Fruit fly (Drosophila melanogaster) whole organism, embryonic: ENCODE results near the gene cac.
A peak's percentile ranks its signal among the peaks of the same experiment; 100 is the strongest.

Experiments
- Awh ChIP-seq: fragments of 200-800 bp; sonication (Bioruptor generic); IDR thresholded peaks from 2 replicates; pipeline ENCODE4, ENCODE4 v1.3.6; 2022; ENCODE audit warnings: missing biosample characterization, missing genetic modification characterization
- CG10543 ChIP-seq: fragments of 200-800 bp; sonication (Bioruptor generic); optimal IDR thresholded peaks from 3 replicates; lab custom pipeline; 2017; ENCODE audit warnings: missing biosample characterization, mild to moderate bottlenecking, missing genetic modification characterization, moderate library complexity
- CG12219 ChIP-seq: fragments of 200-800 bp; sonication (Bioruptor generic); optimal IDR thresholded peaks from 3 replicates; lab custom pipeline; 2018; ENCODE audit warnings: missing biosample characterization, mild to moderate bottlenecking, missing genetic modification characterization
- CG12299 ChIP-seq: fragments of 200-800 bp; sonication (Bioruptor generic); optimal IDR thresholded peaks from 2 replicates; lab custom pipeline; 2018; ENCODE audit warnings: missing biosample characterization, mild to moderate bottlenecking, missing genetic modification characterization
- CG14014 ChIP-seq: fragments of 200-800 bp; sonication (Bioruptor generic); IDR thresholded peaks from 2 replicates; pipeline ENCODE4 v1.3.6; 2022; ENCODE audit warnings: missing biosample characterization, missing genetic modification characterization
- CG14050 ChIP-seq: fragments of 200-800 bp; sonication (Bioruptor generic); IDR thresholded peaks from 3 replicates; pipeline ENCODE4 v1.3.6; 2022; ENCODE audit warnings: missing biosample characterization, missing genetic modification characterization
- CG15696 ChIP-seq: fragments of 200-800 bp; sonication (Bioruptor generic); optimal IDR thresholded peaks from 2 replicates; lab custom pipeline; 2019; ENCODE audit warnings: missing biosample characterization, mild to moderate bottlenecking, missing genetic modification characterization, moderate library complexity
- CG17385 ChIP-seq: fragments of 200-800 bp; sonication (Bioruptor generic); optimal IDR thresholded peaks from 3 replicates; lab custom pipeline; 2018; ENCODE audit warnings: missing biosample characterization, mild to moderate bottlenecking, missing genetic modification characterization
- CG17802 ChIP-seq: fragments of 200-800 bp; sonication (Bioruptor generic); optimal IDR thresholded peaks from 2 replicates; lab custom pipeline; 2018; ENCODE audit warnings: missing biosample characterization, mild to moderate bottlenecking, missing genetic modification characterization, moderate library complexity
- CG18262 ChIP-seq: fragments of 200-800 bp; optimal IDR thresholded peaks from 3 replicates; lab custom pipeline; 2019; ENCODE audit warnings: missing biosample characterization, mild to moderate bottlenecking, missing genetic modification characterization, moderate library complexity
- CG18619 ChIP-seq: fragments of 200-800 bp; sonication (Bioruptor generic); optimal IDR thresholded peaks from 3 replicates; lab custom pipeline; 2017; ENCODE audit warnings: missing biosample characterization, mild to moderate bottlenecking, missing genetic modification characterization
- CG18764 ChIP-seq: fragments of 200-800 bp; sonication (Bioruptor generic); optimal IDR thresholded peaks from 3 replicates; lab custom pipeline; 2016; ENCODE audit warnings: missing biosample characterization, missing genetic modification characterization
- CG2116 ChIP-seq: fragments of 200-800 bp; sonication (Bioruptor generic); optimal IDR thresholded peaks from 3 replicates; lab custom pipeline; 2018; ENCODE audit warnings: missing biosample characterization, mild to moderate bottlenecking, missing genetic modification characterization
- CG2712 ChIP-seq: fragments of 200-800 bp; optimal IDR thresholded peaks from 3 replicates; lab custom pipeline; 2019; ENCODE audit warnings: missing biosample characterization, mild to moderate bottlenecking, missing genetic modification characterization, moderate library complexity
- CG3726 ChIP-seq: fragments of 200-800 bp; sonication (Bioruptor generic); IDR thresholded peaks from 3 replicates; pipeline ENCODE4, ENCODE4 v1.3.6; 2022; ENCODE audit warnings: missing biosample characterization, missing genetic modification characterization
- CG4328 ChIP-seq: fragments of 200-800 bp; sonication (Bioruptor generic); optimal IDR thresholded peaks from 3 replicates; lab custom pipeline; 2017; ENCODE audit warnings: missing biosample characterization, missing genetic modification reagents, missing genetic modification characterization
- CG4617 ChIP-seq: fragments of 200-800 bp; sonication (Bioruptor generic); optimal IDR thresholded peaks from 3 replicates; lab custom pipeline; 2016; ENCODE audit warnings: missing biosample characterization, missing genetic modification characterization, borderline replicate concordance
- CG4820 ChIP-seq: fragments of 200-800 bp; sonication (Bioruptor generic); optimal IDR thresholded peaks from 3 replicates; lab custom pipeline; 2016; ENCODE audit warnings: missing biosample characterization, missing genetic modification characterization
- CG6683 ChIP-seq: fragments of 200-800 bp; sonication (Bioruptor generic); optimal IDR thresholded peaks from 2 replicates; lab custom pipeline; 2017; ENCODE audit warnings: missing biosample characterization, mild to moderate bottlenecking, missing genetic modification characterization, missing genetic modification reagents
- CG7745 ChIP-seq: fragments of 200-800 bp; sonication (Bioruptor generic); optimal IDR thresholded peaks from 2 replicates; lab custom pipeline; 2018; ENCODE audit warnings: missing biosample characterization, mild to moderate bottlenecking, missing genetic modification characterization, moderate library complexity
- CG8089 ChIP-seq: fragments of 200-800 bp; sonication (Bioruptor generic); optimal IDR thresholded peaks from 3 replicates; lab custom pipeline; 2016; ENCODE audit warnings: missing biosample characterization, missing genetic modification characterization
- CG8944 ChIP-seq: fragments of 200-800 bp; sonication (Bioruptor generic); optimal IDR thresholded peaks from 3 replicates; lab custom pipeline; 2016; ENCODE audit warnings: missing biosample characterization, missing genetic modification characterization
- Dll ChIP-seq: fragments of 200-800 bp; sonication (Bioruptor generic); IDR thresholded peaks from 4 replicates; pipeline ENCODE4 v1.3.6; 2022; ENCODE audit warnings: missing biosample characterization, missing genetic modification characterization; ENCODE audit not compliant: partially characterized antibody
- Doc2 ChIP-seq: fragments of 200-800 bp; sonication (Bioruptor generic); IDR thresholded peaks from 2 replicates; pipeline ENCODE4 v1.3.6; 2022; ENCODE audit warnings: missing biosample characterization, missing genetic modification characterization
- Dref ChIP-seq: fragments of 200-800 bp; sonication (Bioruptor generic); IDR thresholded peaks from 2 replicates; pipeline ENCODE4 v1.3.6; 2022; ENCODE audit warnings: missing biosample characterization, missing genetic modification characterization
- E2f2 ChIP-seq: fragments of 200-800 bp; sonication (Bioruptor generic); IDR thresholded peaks from 2 replicates; pipeline ENCODE4 v1.3.6; 2022; ENCODE audit warnings: missing biosample characterization, missing genetic modification characterization
- HLH54F ChIP-seq: fragments of 200-800 bp; sonication (Bioruptor generic); optimal IDR thresholded peaks from 3 replicates; lab custom pipeline; 2016; ENCODE audit warnings: missing biosample characterization, missing genetic modification characterization
- MESR4 ChIP-seq: fragments of 200-800 bp; sonication (Bioruptor generic); optimal IDR thresholded peaks from 2 replicates; lab custom pipeline; 2018; ENCODE audit warnings: missing biosample characterization, mild to moderate bottlenecking, missing genetic modification characterization, moderate library complexity
- NFAT ChIP-seq: fragments of 200-800 bp; sonication (Bioruptor generic); IDR thresholded peaks from 2 replicates; pipeline ENCODE4 v1.3.6; 2022; ENCODE audit warnings: missing biosample characterization, missing genetic modification characterization
- PHDP ChIP-seq: fragments of 200-800 bp; sonication (Bioruptor generic); optimal IDR thresholded peaks from 3 replicates; lab custom pipeline; 2018; ENCODE audit warnings: missing biosample characterization, mild to moderate bottlenecking, missing genetic modification characterization, moderate library complexity
- Sin3A ChIP-seq: fragments of >200 bp; optimal IDR thresholded peaks from 2 replicates; lab custom pipeline; 2018
- Taf1 ChIP-seq: fragments of 200-800 bp; sonication (Bioruptor generic); IDR thresholded peaks from 2 replicates; pipeline ENCODE4 v1.3.6; 2022; ENCODE audit warnings: missing biosample characterization, missing genetic modification characterization
- Usf ChIP-seq: fragments of 200-800 bp; sonication (Bioruptor generic); optimal IDR thresholded peaks from 2 replicates; lab custom pipeline; 2017; ENCODE audit warnings: missing genotype, missing biosample characterization, missing genetic modification characterization
- ap ChIP-seq: fragments of 200-800 bp; sonication (Bioruptor generic); IDR thresholded peaks from 2 replicates; pipeline ENCODE4 v1.3.6; 2022; ENCODE audit warnings: missing biosample characterization, missing genetic modification characterization
- bbx ChIP-seq: fragments of 200-800 bp; sonication (Bioruptor generic); IDR thresholded peaks from 2 replicates; pipeline ENCODE4 v1.3.6; 2022; ENCODE audit warnings: missing biosample characterization, missing genetic modification characterization; ENCODE audit not compliant: partially characterized antibody
- bsh ChIP-seq, 2 experiments: fragments of 200-800 bp; sonication (Bioruptor generic); optimal IDR thresholded peaks; 2 replicates each; lab custom pipeline; 2017 to 2018; ENCODE audit warnings: mild to moderate bottlenecking in 2 of 2, missing biosample characterization in 2 of 2, missing genetic modification characterization in 2 of 2, moderate library complexity in 1 of 2
- chinmo ChIP-seq: fragments of 200-800 bp; sonication (Bioruptor generic); IDR thresholded peaks from 4 replicates; pipeline ENCODE4 v1.3.6; 2022; ENCODE audit warnings: missing biosample characterization, missing genetic modification characterization; ENCODE audit not compliant: partially characterized antibody
- exex ChIP-seq: fragments of 200-800 bp; sonication (Bioruptor generic); optimal IDR thresholded peaks from 4 replicates; lab custom pipeline; 2018; ENCODE audit warnings: missing biosample characterization, mild to moderate bottlenecking, missing genetic modification characterization, moderate library complexity
- gcm ChIP-seq: fragments of 200-800 bp; sonication (Bioruptor generic); optimal IDR thresholded peaks from 2 replicates; lab custom pipeline; 2019; ENCODE audit warnings: missing biosample characterization, mild to moderate bottlenecking, missing genetic modification characterization, moderate library complexity
- gt ChIP-seq: fragments of 200-800 bp; sonication (Bioruptor generic); IDR thresholded peaks from 2 replicates; pipeline ENCODE4 v1.3.6; 2022; ENCODE audit warnings: missing biosample characterization, missing genetic modification characterization
- ham ChIP-seq: fragments of 200-800 bp; sonication (Bioruptor generic); IDR thresholded peaks from 2 replicates; pipeline ENCODE4 v1.3.6; 2022; ENCODE audit warnings: missing biosample characterization, missing genetic modification characterization
- nau ChIP-seq: fragments of 200-800 bp; sonication (Bioruptor generic); optimal IDR thresholded peaks from 3 replicates; lab custom pipeline; 2017; ENCODE audit warnings: missing biosample characterization, mild to moderate bottlenecking, missing genetic modification characterization, missing genetic modification reagents
- pita ChIP-seq: fragments of 200-800 bp; sonication (Bioruptor generic); optimal IDR thresholded peaks from 2 replicates; lab custom pipeline; 2017; ENCODE audit warnings: missing biosample characterization, mild to moderate bottlenecking, missing genetic modification characterization
- prd ChIP-seq, 3 experiments: fragments of >200 bp in 2 of 3; fragments of 200-800 bp in 1 of 3; sonication (Bioruptor generic) in 1 of 3; optimal IDR thresholded peaks in 2 of 3; IDR thresholded peaks in 1 of 3; 2 replicates in 2 of 3; 3 replicates in 1 of 3; pipeline versions ENCODE4 v1.3.6 to Lab custom; 2017 to 2022; ENCODE audit warnings: missing biosample characterization in 1 of 3, missing genetic modification characterization in 1 of 3
- pzg ChIP-seq: fragments of 200-800 bp; sonication (Bioruptor generic); optimal IDR thresholded peaks from 3 replicates; lab custom pipeline; 2018; ENCODE audit warnings: missing biosample characterization, mild to moderate bottlenecking, missing genetic modification characterization, moderate library complexity
- sob ChIP-seq: fragments of 200-800 bp; sonication (Bioruptor generic); IDR thresholded peaks from 2 replicates; pipeline ENCODE4 v1.3.6; 2022; ENCODE audit warnings: missing biosample characterization, missing genetic modification characterization
- stwl ChIP-seq: fragments of 200-800 bp; sonication (Bioruptor generic); optimal IDR thresholded peaks from 3 replicates; lab custom pipeline; 2018; ENCODE audit warnings: missing biosample characterization, mild to moderate bottlenecking, missing genetic modification characterization, moderate library complexity
- wek ChIP-seq: fragments of 200-800 bp; sonication (Bioruptor generic); optimal IDR thresholded peaks from 3 replicates; lab custom pipeline; 2018; ENCODE audit warnings: missing biosample characterization, mild to moderate bottlenecking, missing genetic modification characterization, moderate library complexity
- zen2 ChIP-seq: fragments of 200-800 bp; sonication (Bioruptor generic); IDR thresholded peaks from 3 replicates; pipeline ENCODE4 v1.3.6; 2022; ENCODE audit warnings: missing biosample characterization, missing genetic modification characterization; ENCODE audit not compliant: partially characterized antibody
- zfh2 ChIP-seq: fragments of 200-800 bp; sonication (Bioruptor generic); optimal IDR thresholded peaks from 2 replicates; lab custom pipeline; 2016; ENCODE audit warnings: missing biosample characterization, missing genetic modification characterization

The cac gene

dm6 chrX:11891682-11892179 is 93.2 kb downstream of the cac start, which contains the start of gene sicily (continued):
- TF ChIP-seq CG8944 (GFP tag; lab: Kevin White, UChicago) (no peak), CG2712 (tag; lab: Kevin White, UChicago) (no peak), CG4328 (GFP tag; lab: Kevin White, UChicago) (no peak), CG6683 (GFP tag; lab: Kevin White, UChicago) (no peak), gt (GFP tag; lab: Robert Waterston, UW) (no peak), pzg (GFP tag; lab: Kevin White, UChicago) (peak; percentile 84), CG14014 (GFP tag; lab: Robert Waterston, UW) (no peak), Usf (GFP tag; lab: Kevin White, UChicago) (no peak), Doc2 (GFP tag; lab: Robert Waterston, UW) (no peak), Dref (GFP tag; lab: Robert Waterston, UW) (peak; percentile 45), CG14050 (GFP tag; lab: Robert Waterston, UW) (no peak), Dll (GFP tag; lab: Robert Waterston, UW) (0 out of 4 replicates have a peak, but pooled peaks have one; percentile 23), CG2116 (peak; percentile 46), HLH54F (GFP tag; lab: Kevin White, UChicago) (no peak), gcm (GFP tag; lab: Kevin White, UChicago) (no peak), pita (GFP tag; lab: Kevin White, UChicago) (no peak), CG18619 (no peak), bsh (GFP tag; optimal IDR thresholded peaks at IDR 0.05; lab: Kevin White, UChicago) (no peak), CG12219 (GFP tag; lab: Kevin White, UChicago) (no peak), Awh (GFP tag; lab: Robert Waterston, UW) (0 out of 2 replicates have a peak, but pooled peaks have one; percentile 30), MESR4 (GFP tag; lab: Kevin White, UChicago) (peak; percentile 63), CG18764 (GFP tag; lab: Kevin White, UChicago) (no peak), ham (GFP tag; lab: Robert Waterston, UW) (no peak), chinmo (GFP tag; lab: Robert Waterston, UW) (0 out of 4 replicates have a peak, but pooled peaks have one; percentile 7), prd (optimal IDR thresholded peaks at IDR 0.05; lab: Kevin White, UChicago) (no peak), prd (GFP tag; IDR thresholded peaks at IDR 0.05; lab: Robert Waterston, UW) (no peak), CG10543 (GFP tag; lab: Kevin White, UChicago) (no peak), PHDP (tag; lab: Kevin White, UChicago) (no peak), zfh2 (GFP tag; lab: Kevin White, UChicago) (no peak), CG3726 (GFP tag; lab: Robert Waterston, UW) (no peak), CG17802 (tag; lab: Kevin White, UChicago) (no peak), E2f2 (GFP tag; lab: Robert Waterston, UW) (peak; percentile 92), wek (GFP tag; lab: Kevin White, UChicago) (peak; percentile 100), CG4820 (GFP tag; lab: Kevin White, UChicago) (no peak), Sin3A (peak; percentile 5), CG7745 (no peak), CG4617 (no peak), stwl (tag; lab: Kevin White, UChicago) (peak; percentile 39), sob (no peak), CG8089 (GFP tag; lab: Kevin White, UChicago) (no peak), zen2 (GFP tag; lab: Robert Waterston, UW) (no peak), ap (GFP tag; lab: Robert Waterston, UW) (no peak), Taf1 (GFP tag; lab: Robert Waterston, UW) (no peak), exex (no peak), CG15696 (tag; lab: Kevin White, UChicago) (no peak), bbx (GFP tag; lab: Robert Waterston, UW) (peak; percentile 42), CG18262 (tag; lab: Kevin White, UChicago) (no peak), CG12299 (tag; lab: Kevin White, UChicago) (no peak), CG17385 (peak; percentile 96), NFAT (0 out of 2 replicates have a peak, but pooled peaks have one; percentile 8), nau (GFP tag; lab: Kevin White, UChicago) (no peak)
